Worm (Caenorhabditis elegans) whole organism, mixed stage, embryonic: ENCODE measurements around the gene mdt-1.2.

Experiments
- M03D4.4 ChIP-seq: sonication (generic microtip); optimal IDR thresholded peaks from 2 replicates; lab custom pipeline; 2017; ENCODE audit warnings: mild to moderate bottlenecking, missing genetic modification characterization, missing compliant biosample characterization
- bed-3 ChIP-seq: fragments of 200-800 bp; sonication (Bioruptor generic); optimal IDR thresholded peaks from 3 replicates; lab custom pipeline; 2018; ENCODE audit warnings: mild to moderate bottlenecking, missing genetic modification characterization, moderate library complexity, missing compliant biosample characterization
- blmp-1 ChIP-seq: fragments of 150-350 bp; optimal IDR thresholded peaks from 2 replicates; lab custom pipeline; 2014; ENCODE audit warnings: missing biosample characterization, missing genetic modification characterization
- ceh-39 ChIP-seq: fragments of 150-350 bp; optimal IDR thresholded peaks from 2 replicates; lab custom pipeline; 2014; ENCODE audit warnings: missing biosample characterization, missing genetic modification characterization
- ceh-83 ChIP-seq: fragments of 200-800 bp; sonication (Bioruptor generic); optimal IDR thresholded peaks from 2 replicates; lab custom pipeline; 2018; ENCODE audit warnings: mild to moderate bottlenecking, missing genetic modification characterization, missing compliant biosample characterization
- ces-1 ChIP-seq: fragments of 150-350 bp; optimal IDR thresholded peaks from 2 replicates; lab custom pipeline; 2014; ENCODE audit warnings: missing biosample characterization, missing genetic modification reagents, missing genetic modification characterization
- cnd-1 ChIP-seq: fragments of 200-800 bp; sonication (Bioruptor generic); optimal IDR thresholded peaks from 2 replicates; lab custom pipeline; 2018; ENCODE audit warnings: mild to moderate bottlenecking, missing genetic modification characterization, missing compliant biosample characterization
- drap-1 ChIP-seq: fragments of 200-800 bp; sonication (Bioruptor generic); optimal IDR thresholded peaks from 3 replicates; lab custom pipeline; 2018; ENCODE audit warnings: mild to moderate bottlenecking, missing genetic modification characterization, missing compliant biosample characterization
- elt-1 ChIP-seq: sonication (generic microtip); optimal IDR thresholded peaks from 2 replicates; lab custom pipeline; 2017; ENCODE audit warnings: missing genetic modification characterization, mild to moderate bottlenecking, missing compliant biosample characterization, antibody characterized with exemption, moderate library complexity, borderline replicate concordance; ENCODE audit not compliant: insufficient read depth
- elt-3 ChIP-seq: fragments of 150-350 bp; optimal IDR thresholded peaks from 2 replicates; lab custom pipeline; 2014; ENCODE audit warnings: missing biosample characterization, missing genetic modification characterization
- flh-1 ChIP-seq: fragments of 200-800 bp; sonication (Bioruptor generic); optimal IDR thresholded peaks from 2 replicates; lab custom pipeline; 2018; ENCODE audit warnings: mild to moderate bottlenecking, missing genetic modification characterization, moderate library complexity, missing compliant biosample characterization
- ham-2 ChIP-seq: fragments of 200-800 bp; sonication (Bioruptor generic); optimal IDR thresholded peaks from 2 replicates; lab custom pipeline; 2018; ENCODE audit warnings: mild to moderate bottlenecking, missing genetic modification characterization, missing compliant biosample characterization
- hlh-1 ChIP-seq: fragments of 150-350 bp; optimal IDR thresholded peaks from 2 replicates; lab custom pipeline; 2014; ENCODE audit warnings: missing biosample characterization, missing genetic modification reagents, missing genetic modification characterization
- lin-13 ChIP-seq: fragments of 150-350 bp; optimal IDR thresholded peaks from 2 replicates; lab custom pipeline; 2014; ENCODE audit warnings: missing biosample characterization, missing genetic modification characterization
- lin-32 ChIP-seq: fragments of 200-800 bp; sonication (Bioruptor generic); optimal IDR thresholded peaks from 2 replicates; lab custom pipeline; 2018; ENCODE audit warnings: mild to moderate bottlenecking, missing genetic modification characterization, missing compliant biosample characterization
- lsy-2 ChIP-seq: fragments of 150-350 bp; optimal IDR thresholded peaks from 2 replicates; lab custom pipeline; 2014; ENCODE audit warnings: missing biosample characterization, missing genetic modification characterization
- mab-5 ChIP-seq: fragments of 150-350 bp; optimal IDR thresholded peaks from 2 replicates; lab custom pipeline; 2014; ENCODE audit warnings: missing biosample characterization, missing genetic modification characterization
- mep-1 ChIP-seq: fragments of 150-350 bp; optimal IDR thresholded peaks from 2 replicates; lab custom pipeline; 2017; ENCODE audit warnings: missing biosample characterization, missing genetic modification reagents, missing genetic modification characterization, inconsistent platforms
- mls-2 ChIP-seq: sonication (generic microtip); optimal IDR thresholded peaks from 2 replicates; lab custom pipeline; 2016; ENCODE audit warnings: mild to moderate bottlenecking, missing genetic modification characterization, moderate library complexity, missing compliant biosample characterization
- nhr-12 ChIP-seq: fragments of 150-350 bp; optimal IDR thresholded peaks from 2 replicates; lab custom pipeline; 2014; ENCODE audit warnings: missing biosample characterization, missing genetic modification characterization
- nhr-2 ChIP-seq: fragments of 150-350 bp; optimal IDR thresholded peaks from 2 replicates; lab custom pipeline; 2014; ENCODE audit warnings: missing biosample characterization, missing genetic modification characterization
- nhr-237 ChIP-seq: fragments of 150-350 bp; optimal IDR thresholded peaks from 2 replicates; lab custom pipeline; 2014; ENCODE audit warnings: missing biosample characterization, missing genetic modification characterization
- nhr-28 ChIP-seq: fragments of 150-350 bp; optimal IDR thresholded peaks from 2 replicates; lab custom pipeline; 2014; ENCODE audit warnings: missing biosample characterization, missing genetic modification characterization
- nhr-76 ChIP-seq: sonication (generic microtip); optimal IDR thresholded peaks from 2 replicates; lab custom pipeline; 2017; ENCODE audit warnings: missing biosample characterization, missing genetic modification characterization
- pha-4 ChIP-seq: fragments of 150-350 bp; optimal IDR thresholded peaks from 2 replicates; lab custom pipeline; 2018; ENCODE audit warnings: missing biosample characterization, missing genetic modification reagents, missing genetic modification characterization
- sem-2 ChIP-seq: fragments of 200-800 bp; sonication (Bioruptor generic); optimal IDR thresholded peaks from 2 replicates; lab custom pipeline; 2018; ENCODE audit warnings: mild to moderate bottlenecking, missing genetic modification characterization, missing compliant biosample characterization
- snpc-4 ChIP-seq: fragments of 150-350 bp; optimal IDR thresholded peaks from 2 replicates; lab custom pipeline; 2014; ENCODE audit warnings: missing biosample characterization, missing genetic modification characterization
- sptf-1 ChIP-seq: sonication (generic microtip); optimal IDR thresholded peaks from 2 replicates; lab custom pipeline; 2017; ENCODE audit warnings: mild to moderate bottlenecking, missing genetic modification characterization, moderate library complexity, missing compliant biosample characterization
- tbx-8 ChIP-seq: fragments of 200-800 bp; sonication (Bioruptor generic); optimal IDR thresholded peaks from 2 replicates; lab custom pipeline; 2018; ENCODE audit warnings: mild to moderate bottlenecking, missing genetic modification characterization, moderate library complexity, missing compliant biosample characterization
- unc-120 ChIP-seq: sonication (generic microtip); optimal IDR thresholded peaks from 2 replicates; lab custom pipeline; 2017; ENCODE audit warnings: missing genetic modification characterization, missing compliant biosample characterization; ENCODE audit not compliant: poor library complexity, severe bottlenecking
- unc-62 ChIP-seq: fragments of 150-350 bp; optimal IDR thresholded peaks from 2 replicates; lab custom pipeline; 2014; ENCODE audit warnings: missing biosample characterization, missing genetic modification reagents, missing genetic modification characterization
- zip-8 ChIP-seq: fragments of 150-350 bp; optimal IDR thresholded peaks from 2 replicates; lab custom pipeline; 2014; ENCODE audit warnings: missing biosample characterization, missing genetic modification characterization
- ztf-11 ChIP-seq: fragments of 150-350 bp; optimal IDR thresholded peaks from 2 replicates; lab custom pipeline; 2014; ENCODE audit warnings: missing biosample characterization, missing genetic modification characterization

The mdt-1.2 gene

ce11 chrX:17151160-17151711, at the start of gene mdt-1.2:
Gene mdt-1.2, plus strand, starts transcription at chrX:17151522.
- TF ChIP-seq cnd-1 (tag; lab: Kevin White, UChicago) (peak; percentile 1), nhr-2 (tag; lab: Kevin White, UChicago) (peak; percentile 22), nhr-28 (tag; lab: Kevin White, UChicago) (no peak), elt-1 (tag; lab: Kevin White, UChicago) (no peak), nhr-237 (tag; lab: Kevin White, UChicago) (peak; percentile 42), ztf-11 (tag; lab: Kevin White, UChicago) (no peak), sptf-1 (peak; percentile 61), mab-5 (tag; lab: Kevin White, UChicago) (no peak), tbx-8 (GFP tag; lab: Kevin White, UChicago) (no peak), ces-1 (GFP tag; lab: Kevin White, UChicago) (peak; percentile 83), hlh-1 (tag; lab: Kevin White, UChicago) (no peak), ham-2 (GFP tag; lab: Kevin White, UChicago) (no peak), unc-62 (no peak), elt-3 (tag; lab: Kevin White, UChicago) (no peak), blmp-1 (tag; lab: Kevin White, UChicago) (no peak), snpc-4 (tag; lab: Kevin White, UChicago) (no peak), bed-3 (GFP tag; lab: Kevin White, UChicago) (no peak), lsy-2 (tag; lab: Kevin White, UChicago) (peak; percentile 1), ceh-39 (tag; lab: Kevin White, UChicago) (peak; percentile 60), ceh-83 (GFP tag; lab: Kevin White, UChicago) (no peak), pha-4 (tag; lab: Kevin White, UChicago) (peak; percentile 83), lin-13 (peak; percentile 57), nhr-76 (no peak), nhr-12 (tag; lab: Kevin White, UChicago) (no peak), zip-8 (tag; lab: Kevin White, UChicago) (no peak), unc-120 (peak; percentile 91), flh-1 (GFP tag; lab: Kevin White, UChicago) (no peak), mep-1 (peak; percentile 91), M03D4.4 (tag; lab: Kevin White, UChicago) (peak; percentile 36), drap-1 (no peak), mls-2 (tag; lab: Kevin White, UChicago) (no peak)

DNA sequence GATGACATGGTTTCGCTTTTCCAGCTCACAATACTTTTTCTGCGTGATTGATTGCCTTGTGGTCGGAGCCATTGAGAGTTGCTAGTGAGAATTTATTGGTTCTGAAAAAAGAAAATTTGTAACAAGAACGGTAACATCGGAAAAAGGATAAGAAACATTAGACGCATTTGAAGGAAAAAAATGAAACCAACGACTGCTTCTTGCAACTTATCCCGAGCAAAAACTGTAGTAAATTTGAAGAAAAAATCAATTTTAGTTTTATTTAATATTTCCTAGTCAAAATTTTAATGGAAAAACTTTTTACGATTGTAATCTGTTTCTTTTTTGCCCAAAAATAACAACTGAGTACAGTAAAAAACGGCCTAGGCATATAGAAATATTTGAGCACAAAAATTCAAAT, 43.7 kb upstream of the mdt-1.2 start, which contains the start of gene lido-4:
Gene lido-4, minus strand, starts transcription at position 101 of the 400 bp plus-strand sequence.
- TF ChIP-seq nhr-237 (tag; lab: Kevin White, UChicago), result no peak
- TF ChIP-seq lin-32, result no peak
- TF ChIP-seq bed-3 (GFP tag; lab: Kevin White, UChicago), result no peak
- TF ChIP-seq sptf-1, result no peak

DNA sequence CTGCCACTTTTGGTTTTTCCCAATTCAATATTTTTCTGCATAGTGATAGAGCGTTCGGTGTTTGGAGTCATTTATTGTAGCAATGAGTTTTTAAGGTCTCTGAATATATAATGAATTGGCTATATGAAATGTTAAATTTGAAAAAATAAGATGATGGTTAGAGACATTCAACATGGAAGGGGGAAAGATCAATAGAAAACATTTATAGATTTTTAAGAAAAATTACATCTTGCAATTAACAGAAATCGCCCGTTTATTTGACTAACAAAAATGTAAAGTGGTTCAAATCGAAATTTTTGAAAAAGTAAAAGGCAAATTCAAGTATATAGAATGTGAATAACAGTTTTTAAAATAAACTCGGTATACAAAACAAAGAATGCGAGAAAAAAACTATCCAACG, 40.8 kb upstream of the mdt-1.2 start, which contains the start of gene lido-5:
Gene lido-5, minus strand, starts transcription at position 101 of the 400 bp plus-strand sequence.
- TF ChIP-seq mab-5 (tag; lab: Kevin White, UChicago), result no peak

DNA sequence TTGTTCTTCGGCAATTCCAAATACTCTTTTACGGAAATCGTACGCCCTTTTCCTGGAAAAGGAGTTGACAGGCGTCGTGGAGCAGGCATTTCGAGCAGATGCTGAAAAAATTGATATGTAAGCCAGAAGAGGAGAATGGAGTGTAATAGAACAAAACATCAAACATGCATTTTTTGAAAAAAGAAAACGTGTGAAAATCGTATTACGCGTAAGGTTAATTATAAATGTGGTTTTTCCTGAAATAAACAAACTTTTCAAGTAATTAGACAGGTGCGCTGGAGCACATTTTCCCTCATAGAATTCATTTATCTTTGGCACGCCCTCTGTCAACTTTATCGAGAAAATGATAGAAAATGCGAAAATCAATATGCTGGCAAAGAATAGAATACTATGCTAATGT, 36.2 kb upstream of the mdt-1.2 start, which contains the start of gene lido-6:
Gene lido-6, minus strand, starts transcription at position 101 of the 400 bp plus-strand sequence.
- no peak for TF ChIP-seq nhr-237 (tag; lab: Kevin White, UChicago)
- no peak for TF ChIP-seq ceh-83 (GFP tag; lab: Kevin White, UChicago)
- no peak for TF ChIP-seq elt-3 (tag; lab: Kevin White, UChicago)
- no peak for TF ChIP-seq unc-120
- TF ChIP-seq lin-32, result no peak
- no peak for TF ChIP-seq sptf-1
- no peak for TF ChIP-seq nhr-76
- no peak for TF ChIP-seq mab-5 (tag; lab: Kevin White, UChicago)
- TF ChIP-seq nhr-2 (tag; lab: Kevin White, UChicago), result no peak
- TF ChIP-seq hlh-1 (tag; lab: Kevin White, UChicago), result no peak
- TF ChIP-seq sem-2 (GFP tag; lab: Kevin White, UChicago), result no peak
- TF ChIP-seq mls-2 (tag; lab: Kevin White, UChicago), result no peak
- TF ChIP-seq, all 35 proteins: peak for 0
